Fruit fly (Drosophila melanogaster): Measurements from ENCODE around the gene CG32054.

- TF ChIP-seq h (optimal IDR thresholded peaks at IDR 0.05) (no peak), insv (optimal IDR thresholded peaks at IDR 0.05) (no peak)
Observed at dm6 chr3L:10094722-10095121, at the start of gene CG32054.

All from Kc167 (cell line).